Worm (Caenorhabditis elegans) whole organism, late embryonic: ENCODE measurements around the gene dpy-11.

ENCODE experiments used
- T23F11.4 ChIP-seq: fragments of 200-800 bp; sonication (Bioruptor generic); optimal IDR thresholded peaks from 2 replicates; lab custom pipeline; 2018; ENCODE audit warnings: mild to moderate bottlenecking, missing genetic modification characterization, missing compliant biosample characterization
- ama-1 ChIP-seq: fragments of 150-350 bp; optimal IDR thresholded peaks from 2 replicates; lab custom pipeline; 2014
- ceh-14 ChIP-seq: sonication (generic microtip); optimal IDR thresholded peaks from 2 replicates; lab custom pipeline; 2016; ENCODE audit warnings: missing genotype, missing genetic modification characterization, missing compliant biosample characterization
- elt-2 ChIP-seq: sonication (generic microtip); optimal IDR thresholded peaks from 2 replicates; lab custom pipeline; 2016; ENCODE audit warnings: missing genetic modification reagents, missing genetic modification characterization, missing compliant biosample characterization
- fkh-10 ChIP-seq: fragments of 150-350 bp; optimal IDR thresholded peaks from 2 replicates; lab custom pipeline; 2014; ENCODE audit warnings: missing biosample characterization, missing genetic modification reagents, missing genetic modification characterization
- hlh-6 ChIP-seq: sonication (generic microtip); optimal IDR thresholded peaks from 2 replicates; lab custom pipeline; 2016; ENCODE audit warnings: missing genotype, missing genetic modification characterization, missing compliant biosample characterization
- mec-3 ChIP-seq: sonication (generic microtip); optimal IDR thresholded peaks from 2 replicates; lab custom pipeline; 2016; ENCODE audit warnings: borderline replicate concordance, missing genetic modification characterization, missing compliant biosample characterization
- npax-4 ChIP-seq: sonication (generic microtip); optimal IDR thresholded peaks from 2 replicates; lab custom pipeline; 2016; ENCODE audit warnings: missing genetic modification characterization, missing compliant biosample characterization
- pqm-1 ChIP-seq: sonication (generic microtip); optimal IDR thresholded peaks from 2 replicates; lab custom pipeline; 2016; ENCODE audit warnings: missing genetic modification characterization, missing compliant biosample characterization
- sox-4 ChIP-seq: sonication (generic microtip); optimal IDR thresholded peaks from 2 replicates; lab custom pipeline; 2017; ENCODE audit warnings: mild to moderate bottlenecking, missing genetic modification characterization, inconsistent platforms, missing compliant biosample characterization
- zip-5 ChIP-seq: sonication (generic microtip); optimal IDR thresholded peaks from 2 replicates; lab custom pipeline; 2016; ENCODE audit warnings: missing genetic modification characterization, missing compliant biosample characterization

DNA sequence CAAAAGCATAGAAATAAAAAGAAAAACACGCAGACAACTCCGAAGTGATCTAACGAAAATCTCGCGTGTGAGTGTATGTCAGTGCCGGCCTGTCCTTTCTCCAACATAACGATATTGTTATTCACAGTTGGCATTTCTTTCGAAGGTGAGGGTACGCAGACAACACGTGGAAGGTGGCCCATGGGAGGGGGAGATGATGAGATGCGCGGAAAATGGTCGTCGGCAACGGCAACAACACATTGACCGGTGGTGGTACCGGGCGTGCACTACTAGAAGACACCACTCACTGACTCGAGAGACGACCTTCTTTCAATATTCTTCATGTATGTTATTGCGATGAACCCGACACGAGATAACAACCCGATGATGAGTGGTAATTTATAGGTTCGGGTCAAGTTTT is 30.0 kb upstream of the dpy-11 start:
- TF ChIP-seq elt-2 (tag; lab: Kevin White, UChicago) = no peak
- TF ChIP-seq ceh-14 = no peak
- no peak for TF ChIP-seq sox-4 (tag; lab: Kevin White, UChicago)
- TF ChIP-seq T23F11.4 (GFP tag; lab: Kevin White, UChicago) = no peak
- TF ChIP-seq fkh-10 (GFP tag; lab: Kevin White, UChicago) = no peak
- TF ChIP-seq mec-3 (tag; lab: Kevin White, UChicago) = no peak
- TF ChIP-seq npax-4 (tag; lab: Kevin White, UChicago) = no peak
- TF ChIP-seq hlh-6 (tag; lab: Kevin White, UChicago) = no peak
- TF ChIP-seq pqm-1 (tag; lab: Kevin White, UChicago) = no peak
- no peak for TF ChIP-seq ama-1
- TF ChIP-seq zip-5 (tag; lab: Kevin White, UChicago) = no peak
